Fruit fly (Drosophila melanogaster): Measurements from ENCODE around the gene CG43232.
A peak's percentile ranks its signal among the peaks of the same experiment; 100 is the strongest.

DNA sequence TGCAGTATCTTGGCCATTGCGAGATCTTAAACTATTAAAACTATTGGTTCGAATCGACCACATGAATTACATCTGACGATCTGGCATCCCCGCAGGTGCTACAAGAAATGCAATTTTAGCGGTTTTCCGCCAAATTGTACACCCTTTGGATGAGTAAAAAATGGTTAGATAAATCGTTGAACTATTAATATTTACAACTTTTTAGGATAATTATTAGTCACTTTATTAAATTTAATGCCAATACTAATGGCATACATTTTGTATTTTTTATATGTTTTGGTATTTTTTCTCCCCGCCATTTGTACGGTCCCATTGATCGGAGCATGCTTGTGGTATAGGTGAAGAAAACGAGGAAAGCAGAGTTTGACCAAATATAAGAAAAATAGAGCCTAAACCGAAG is 24.2 kb upstream of the CG43232 start, which contains the start of the genes Polr1F and Rat1:
- TF ChIP-seq CG5204 (GFP tag; optimal IDR thresholded peaks at IDR 0.05), result no peak
- no peak for TF ChIP-seq ovo (GFP tag; optimal IDR thresholded peaks at IDR 0.05)
- peak; percentile 25 for TF ChIP-seq CG1620 (GFP tag; optimal IDR thresholded peaks at IDR 0.05)
